Worm (Caenorhabditis elegans) whole organism, L4 larva: Measurements from ENCODE around the gene C01G6.4.

Experiments
- Y48G9A.11 ChIP-seq: fragments of 200-800 bp; sonication (Bioruptor generic); IDR thresholded peaks from 2 replicates; pipeline ENCODE4 v1.3.6; 2022; ENCODE audit warnings: missing genetic modification reagents, missing genetic modification characterization, missing compliant biosample characterization
- Y5F2A.4 ChIP-seq: fragments of 200-800 bp; sonication (Bioruptor generic); optimal IDR thresholded peaks from 2 replicates; lab custom pipeline; 2018; ENCODE audit warnings: mild to moderate bottlenecking, missing genetic modification characterization, missing compliant biosample characterization
- ZK337.2 ChIP-seq: fragments of 200-800 bp; sonication (Bioruptor generic); IDR thresholded peaks from 2 replicates; pipeline ENCODE4 v1.3.6; 2022; ENCODE audit warnings: missing genetic modification reagents, missing genetic modification characterization, missing compliant biosample characterization
- arid-1 ChIP-seq: fragments of 200-800 bp; sonication (Bioruptor generic); conservative IDR thresholded peaks from 2 replicates; pipeline ENCODE4 v1.3.6; 2022; ENCODE audit warnings: missing genetic modification reagents, missing genetic modification characterization, missing compliant biosample characterization
- attf-4 ChIP-seq: sonication (generic microtip); optimal IDR thresholded peaks from 3 replicates; lab custom pipeline; 2017; ENCODE audit warnings: missing biosample characterization, missing genetic modification characterization
- ceh-82 ChIP-seq: sonication (generic microtip); optimal IDR thresholded peaks from 2 replicates; lab custom pipeline; 2017; ENCODE audit warnings: missing biosample characterization, missing genetic modification characterization
- ctbp-1 ChIP-seq: fragments of 200-800 bp; sonication (Bioruptor generic); IDR thresholded peaks from 2 replicates; pipeline ENCODE4 v1.3.6; 2022; ENCODE audit warnings: missing genetic modification reagents, missing genetic modification characterization, missing compliant biosample characterization
- daf-16 ChIP-seq, 3 experiments: sonication (generic microtip); optimal IDR thresholded peaks; 2 replicates each; lab custom pipeline; 2016 to 2017; ENCODE audit warnings: missing genetic modification characterization in 3 of 3, missing genetic modification reagents in 3 of 3, mild to moderate bottlenecking in 2 of 3, missing compliant biosample characterization in 2 of 3, missing biosample characterization in 1 of 3, moderate library complexity in 1 of 3
- daf-19 ChIP-seq: fragments of 200-800 bp; sonication (Bioruptor generic); conservative IDR thresholded peaks from 2 replicates; pipeline ENCODE4 v1.3.6; 2022; ENCODE audit warnings: missing genetic modification characterization, missing compliant biosample characterization
- dmd-6 ChIP-seq: fragments of 200-800 bp; sonication (Bioruptor generic); IDR thresholded peaks from 2 replicates; pipeline ENCODE4 v1.3.6; 2022; ENCODE audit warnings: missing genetic modification reagents, missing genetic modification characterization, missing compliant biosample characterization
- egl-43 ChIP-seq: fragments of 200-800 bp; sonication (Bioruptor generic); IDR thresholded peaks from 2 replicates; pipeline ENCODE4 v1.3.6; 2022; ENCODE audit warnings: missing genetic modification reagents, missing genetic modification characterization, missing compliant biosample characterization
- fkh-10 ChIP-seq: fragments of 150-350 bp; optimal IDR thresholded peaks from 2 replicates; lab custom pipeline; 2014; ENCODE audit warnings: missing biosample characterization, missing genetic modification reagents, missing genetic modification characterization
- lin-38 ChIP-seq: fragments of 200-800 bp; sonication (Bioruptor generic); IDR thresholded peaks from 2 replicates; pipeline ENCODE4 v1.3.6; 2022; ENCODE audit warnings: missing genetic modification reagents, missing genetic modification characterization, missing compliant biosample characterization
- lin-39 ChIP-seq: fragments of 150-350 bp; optimal IDR thresholded peaks from 2 replicates; lab custom pipeline; 2014; ENCODE audit warnings: missing biosample characterization, missing genetic modification reagents, missing genetic modification characterization
- mxl-3 ChIP-seq: fragments of 200-800 bp; sonication (Bioruptor generic); optimal IDR thresholded peaks from 2 replicates; lab custom pipeline; 2018; ENCODE audit warnings: mild to moderate bottlenecking, missing genetic modification characterization, missing compliant biosample characterization
- nhr-11 ChIP-seq: fragments of 150-350 bp; optimal IDR thresholded peaks from 2 replicates; lab custom pipeline; 2014; ENCODE audit warnings: missing biosample characterization, missing genetic modification characterization
- nhr-25 ChIP-seq: sonication (generic microtip); optimal IDR thresholded peaks from 2 replicates; lab custom pipeline; 2017; ENCODE audit warnings: missing genetic modification characterization, mild to moderate bottlenecking, missing compliant biosample characterization, antibody characterized with exemption, moderate library complexity, borderline replicate concordance; ENCODE audit not compliant: insufficient read depth
- nhr-28 ChIP-seq: fragments of 150-350 bp; optimal IDR thresholded peaks from 2 replicates; lab custom pipeline; 2014; ENCODE audit warnings: missing biosample characterization, missing genetic modification characterization
- rbr-2 ChIP-seq: sonication (generic microtip); optimal IDR thresholded peaks from 2 replicates; lab custom pipeline; 2016; ENCODE audit warnings: missing genotype, missing genetic modification characterization, missing compliant biosample characterization
- sdz-12 ChIP-seq: fragments of 200-800 bp; sonication (Bioruptor generic); optimal IDR thresholded peaks from 2 replicates; lab custom pipeline; 2018; ENCODE audit warnings: mild to moderate bottlenecking, missing genetic modification characterization, missing compliant biosample characterization
- set-16 ChIP-seq: fragments of 200-800 bp; sonication (Bioruptor generic); IDR thresholded peaks from 2 replicates; pipeline ENCODE4 v1.3.6; 2022; ENCODE audit warnings: missing genetic modification reagents, missing genetic modification characterization, missing compliant biosample characterization
- spr-1 ChIP-seq: sonication (generic microtip); optimal IDR thresholded peaks from 2 replicates; lab custom pipeline; 2016; ENCODE audit warnings: mild to moderate bottlenecking, missing genetic modification characterization, missing compliant biosample characterization
- spr-3 ChIP-seq: fragments of 200-800 bp; sonication (Bioruptor generic); optimal IDR thresholded peaks from 2 replicates; lab custom pipeline; 2018; ENCODE audit warnings: mild to moderate bottlenecking, missing genetic modification characterization, missing compliant biosample characterization
- zfp-3 ChIP-seq: fragments of 200-800 bp; sonication (Bioruptor generic); conservative IDR thresholded peaks from 2 replicates; pipeline ENCODE4 v1.3.6; 2022; ENCODE audit warnings: missing genetic modification reagents, missing genetic modification characterization, missing compliant biosample characterization
- zip-2 ChIP-seq: fragments of 150-350 bp; optimal IDR thresholded peaks from 2 replicates; lab custom pipeline; 2014; ENCODE audit warnings: missing biosample characterization, missing genetic modification characterization
- ztf-11 ChIP-seq: fragments of 150-350 bp; optimal IDR thresholded peaks from 2 replicates; lab custom pipeline; 2014; ENCODE audit warnings: missing biosample characterization, missing genetic modification characterization

Gene C01G6.4

DNA sequence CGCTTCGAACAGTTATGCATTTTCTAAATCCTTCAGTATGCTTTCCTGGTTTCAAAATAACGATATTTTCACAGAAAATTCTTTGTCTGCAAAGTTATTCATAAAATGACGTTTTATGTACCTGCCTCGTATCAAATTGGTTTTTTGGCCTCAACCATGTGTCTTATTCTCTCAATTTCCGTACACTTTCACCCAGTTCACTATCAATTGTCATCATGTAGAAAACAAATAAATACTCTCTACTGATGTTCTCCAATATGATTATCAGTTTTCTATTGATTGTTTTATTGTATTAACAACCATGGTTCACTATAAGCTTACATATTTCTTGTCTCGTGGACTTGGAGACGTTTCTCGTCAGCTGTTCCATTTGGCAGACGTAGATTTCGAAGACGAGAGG, 41.6 kb downstream of the C01G6.4 start, which contains the start of gene gst-13 (continued):
- TF ChIP-seq nhr-25 (no peak), spr-1 (tag; lab: Kevin White, UChicago) (no peak), ctbp-1 (GFP tag; lab: Robert Waterston, UW) (no peak), spr-3 (GFP tag; lab: Kevin White, UChicago) (no peak), fkh-10 (GFP tag; lab: Kevin White, UChicago) (no peak), Y48G9A.11 (GFP tag; lab: Robert Waterston, UW) (no peak), nhr-11 (tag; lab: Kevin White, UChicago) (no peak), arid-1 (no peak), dmd-6 (GFP tag; lab: Robert Waterston, UW) (peak; percentile 84), sdz-12 (GFP tag; lab: Kevin White, UChicago) (no peak), ZK337.2 (no peak), mxl-3 (GFP tag; lab: Kevin White, UChicago) (peak; percentile 86), nhr-28 (tag; lab: Kevin White, UChicago) (peak; percentile 82), zfp-3 (GFP tag; lab: Robert Waterston, UW) (no peak), attf-4 (no peak), Y5F2A.4 (GFP tag; lab: Kevin White, UChicago) (no peak), rbr-2 (tag; lab: Kevin White, UChicago) (no peak), daf-16 (GFP tag; optimal IDR thresholded peaks at IDR 0.05; lab: Kevin White, UChicago) (no peak), daf-16 (tag; optimal IDR thresholded peaks at IDR 0.05; lab: Kevin White, UChicago) (peak; percentile 84), daf-19 (GFP tag; lab: Robert Waterston, UW) (no peak), lin-39 (tag; lab: Kevin White, UChicago) (no peak)

DNA sequence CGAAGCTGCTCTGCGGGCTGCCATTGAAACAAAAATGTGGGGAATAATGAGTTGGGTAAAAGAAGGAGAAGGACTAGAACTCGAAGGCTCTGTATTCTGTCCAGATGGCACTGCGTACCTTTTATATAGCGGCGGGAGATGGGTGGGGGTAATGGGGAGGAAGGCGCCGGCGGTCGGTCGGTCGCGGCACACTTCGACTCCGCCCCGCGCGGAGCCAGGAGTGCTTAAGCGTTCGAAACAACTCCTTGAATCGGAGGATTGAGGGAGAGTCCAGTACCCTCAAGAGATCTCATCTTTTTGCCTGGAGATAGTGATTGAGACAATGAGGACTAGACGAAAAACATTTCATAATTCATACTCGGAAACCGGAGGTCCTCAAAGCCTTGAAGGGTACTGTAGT, 45.7 kb downstream of the C01G6.4 start, which contains the start of gene abu-14:
abu-14 (minus strand) TSS at position 81 of the 400 bp plus-strand sequence.
- TF ChIP-seq zip-2 (tag; lab: Kevin White, UChicago) (no peak), set-16 (peak; percentile 86), ztf-11 (tag; lab: Kevin White, UChicago) (no peak), egl-43 (0 out of 2 replicates have a peak, but pooled peaks have one; percentile 6)

DNA sequence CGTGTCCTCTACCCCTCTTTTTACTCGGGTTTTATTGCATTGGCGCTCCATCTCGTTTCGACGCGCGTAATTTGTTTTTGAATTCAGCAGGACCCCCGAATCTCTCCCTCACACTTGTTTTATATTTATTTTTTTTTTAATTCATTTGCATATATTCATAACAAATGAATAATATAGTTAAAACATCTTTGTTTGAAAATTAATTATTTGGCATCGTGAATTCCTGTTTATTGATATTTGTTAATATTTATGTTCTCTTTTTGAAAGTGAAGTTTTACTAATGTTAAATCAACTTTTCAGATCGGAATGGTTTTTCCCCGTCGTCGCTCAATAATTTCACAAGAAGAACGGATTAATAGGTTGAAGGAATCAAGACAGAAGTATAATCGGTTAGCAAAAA, 49.9 kb downstream of the C01G6.4 start, which contains the start of gene ZK1067.3:
ZK1067.3 (plus strand) TSS at position 301 of the 400 bp plus-strand sequence.
- 0 out of 2 replicates have a peak, but pooled peaks have one; percentile 4 for TF ChIP-seq lin-38 (GFP tag; lab: Robert Waterston, UW)
- TF ChIP-seq ceh-82 (tag; lab: Kevin White, UChicago), result no peak
- TF ChIP-seq, all 104 proteins: peak for 1
